Fruit fly (Drosophila melanogaster) whole organism, wandering third instar larva: ENCODE results near the gene CG12010.

Experiments
- Abd-B ChIP-seq: fragments of >200 bp; optimal IDR thresholded peaks from 2 replicates; lab custom pipeline; 2017; ENCODE audit warnings: missing biosample characterization, missing genetic modification characterization
- CG32264 ChIP-seq: fragments of 200-800 bp; sonication (Bioruptor generic); optimal IDR thresholded peaks from 2 replicates; lab custom pipeline; 2016; ENCODE audit warnings: missing biosample characterization, missing genetic modification characterization
- CG9705 ChIP-seq: fragments of 200-800 bp; sonication (Bioruptor generic); optimal IDR thresholded peaks from 2 replicates; lab custom pipeline; 2018; ENCODE audit warnings: missing biosample characterization, mild to moderate bottlenecking, missing genetic modification characterization
- CrebA ChIP-seq: fragments of 200-800 bp; sonication (Bioruptor generic); optimal IDR thresholded peaks from 2 replicates; lab custom pipeline; 2016; ENCODE audit warnings: missing biosample characterization, mild to moderate bottlenecking, missing genetic modification characterization, borderline replicate concordance
- Dfd ChIP-seq: fragments of >200 bp; optimal IDR thresholded peaks from 2 replicates; lab custom pipeline; 2017; ENCODE audit warnings: missing biosample characterization, missing genetic modification characterization
- Dif ChIP-seq: fragments of 200-275, 200-300 bp; sonication (Bioruptor generic); optimal IDR thresholded peaks from 2 replicates; lab custom pipeline; 2018; ENCODE audit warnings: missing biosample characterization, missing genetic modification characterization; ENCODE audit not compliant: partially characterized antibody
- GATAd ChIP-seq: sonication (Bioruptor generic); optimal IDR thresholded peaks from 2 replicates; lab custom pipeline; 2016; ENCODE audit warnings: missing biosample characterization, missing genetic modification characterization
- HLH106 ChIP-seq: fragments of 200-800 bp; optimal IDR thresholded peaks from 3 replicates; lab custom pipeline; 2019; ENCODE audit warnings: missing biosample characterization, mild to moderate bottlenecking, missing genetic modification characterization, moderate library complexity
- Hnf4 ChIP-seq: fragments of 200-800 bp; sonication (Bioruptor generic); optimal IDR thresholded peaks from 2 replicates; lab custom pipeline; 2016; ENCODE audit warnings: missing biosample characterization, mild to moderate bottlenecking, missing genetic modification characterization
- Hr78 ChIP-seq: fragments of >200 bp; optimal IDR thresholded peaks from 2 replicates; lab custom pipeline; 2017; ENCODE audit warnings: missing biosample characterization, missing genetic modification characterization
- Hr83 ChIP-seq: fragments of 200-300 bp; sonication (Bioruptor generic); optimal IDR thresholded peaks from 2 replicates; lab custom pipeline; 2016; ENCODE audit warnings: missing biosample characterization, mild to moderate bottlenecking, missing genetic modification characterization, moderate library complexity; ENCODE audit not compliant: poor library complexity, severe bottlenecking
- Jra ChIP-seq: sonication (Bioruptor generic); optimal IDR thresholded peaks from 2 replicates; lab custom pipeline; 2016; ENCODE audit warnings: missing biosample characterization, missing genetic modification characterization
- Mio ChIP-seq: sonication (Bioruptor generic); optimal IDR thresholded peaks from 2 replicates; lab custom pipeline; 2016; ENCODE audit warnings: missing biosample characterization, missing genetic modification characterization
- Myc ChIP-seq: fragments of >200 bp; optimal IDR thresholded peaks from 2 replicates; lab custom pipeline; 2017
- N ChIP-seq: fragments of >200 bp; optimal IDR thresholded peaks from 2 replicates; lab custom pipeline; 2018; ENCODE audit warnings: missing biosample characterization, missing external identifiers, missing genetic modification characterization
- OdsH ChIP-seq: fragments of 200-800 bp; sonication (Bioruptor generic); optimal IDR thresholded peaks from 2 replicates; lab custom pipeline; 2016; ENCODE audit warnings: missing biosample characterization, mild to moderate bottlenecking, missing genetic modification characterization
- Rel ChIP-seq, 2 experiments: fragments of 200-800 bp; sonication (Bioruptor generic) in 1 of 2; optimal IDR thresholded peaks; 2 replicates in 1 of 2; 3 replicates in 1 of 2; lab custom pipeline; 2016 to 2019; ENCODE audit warnings: mild to moderate bottlenecking in 2 of 2, missing biosample characterization in 2 of 2, missing genetic modification characterization in 2 of 2, moderate library complexity in 1 of 2
- Sp1 ChIP-seq: fragments of 200-800 bp; sonication (Bioruptor generic); optimal IDR thresholded peaks from 3 replicates; lab custom pipeline; 2019; ENCODE audit warnings: missing biosample characterization, mild to moderate bottlenecking, missing genetic modification characterization, moderate library complexity
- Vsx2 ChIP-seq: fragments of 200-300, 225-300 bp; sonication (Bioruptor generic); optimal IDR thresholded peaks from 2 replicates; lab custom pipeline; 2018; ENCODE audit warnings: missing biosample characterization, missing genetic modification characterization; ENCODE audit not compliant: partially characterized antibody
- br ChIP-seq: fragments of 200-800 bp; sonication (Bioruptor generic); optimal IDR thresholded peaks from 2 replicates; lab custom pipeline; 2016; ENCODE audit warnings: missing biosample characterization, missing genetic modification characterization
- brk ChIP-seq: fragments of 200-800 bp; sonication (Bioruptor generic); optimal IDR thresholded peaks from 2 replicates; lab custom pipeline; 2016; ENCODE audit warnings: missing biosample characterization, mild to moderate bottlenecking, missing genetic modification characterization
- dl ChIP-seq, 2 experiments: fragments of 175-275, 200-275 bp in 1 of 2; fragments of 200-275 bp in 1 of 2; sonication (Bioruptor generic); optimal IDR thresholded peaks; lab custom pipeline; 2018; ENCODE audit warnings: mild to moderate bottlenecking in 2 of 2, missing biosample characterization in 2 of 2, missing genetic modification characterization in 2 of 2, moderate library complexity in 2 of 2; ENCODE audit not compliant: partially characterized antibody in 2 of 2, insufficient read depth in 1 of 2
- dmrt93B ChIP-seq: fragments of 200-800 bp; sonication (Bioruptor generic); optimal IDR thresholded peaks from 2 replicates; lab custom pipeline; 2018; ENCODE audit warnings: missing biosample characterization, mild to moderate bottlenecking, missing genetic modification characterization
- dsf ChIP-seq: sonication (Bioruptor generic); optimal IDR thresholded peaks from 2 replicates; lab custom pipeline; 2016; ENCODE audit warnings: missing biosample characterization, missing genetic modification characterization, borderline replicate concordance
- ey ChIP-seq: fragments of 200-800 bp; sonication (Bioruptor generic); optimal IDR thresholded peaks from 2 replicates; lab custom pipeline; 2016; ENCODE audit warnings: missing biosample characterization, missing genetic modification characterization
- foxo ChIP-seq, 2 experiments: fragments of 200-800 bp; sonication (Bioruptor generic); optimal IDR thresholded peaks; 2 replicates in 1 of 2; 3 replicates in 1 of 2; lab custom pipeline; 2016 to 2017; ENCODE audit warnings: missing biosample characterization in 2 of 2, missing genetic modification characterization in 2 of 2
- fru ChIP-seq: fragments of 200-800 bp; sonication (Bioruptor generic); optimal IDR thresholded peaks from 3 replicates; lab custom pipeline; 2016; ENCODE audit warnings: missing biosample characterization, mild to moderate bottlenecking, missing genetic modification characterization
- h ChIP-seq: fragments of 200-800 bp; sonication (Bioruptor generic); optimal IDR thresholded peaks from 3 replicates; lab custom pipeline; 2016; ENCODE audit warnings: missing biosample characterization, mild to moderate bottlenecking, missing genetic modification characterization
- jim ChIP-seq: fragments of 175-275, 200-325 bp; sonication (Bioruptor generic); optimal IDR thresholded peaks from 2 replicates; lab custom pipeline; 2016; ENCODE audit warnings: missing biosample characterization, mild to moderate bottlenecking, missing genetic modification characterization
- lola ChIP-seq: fragments of >200 bp; optimal IDR thresholded peaks from 2 replicates; lab custom pipeline; 2017; ENCODE audit warnings: missing biosample characterization, missing genetic modification characterization
- pan ChIP-seq: fragments of >200 bp; optimal IDR thresholded peaks from 2 replicates; lab custom pipeline; 2017
- psq ChIP-seq: fragments of 200-800 bp; sonication (Bioruptor generic); optimal IDR thresholded peaks from 3 replicates; lab custom pipeline; 2017; ENCODE audit warnings: missing biosample characterization, mild to moderate bottlenecking, missing genetic modification characterization, moderate library complexity
- rgr ChIP-seq: fragments of 200-800 bp; sonication (Bioruptor generic); optimal IDR thresholded peaks from 3 replicates; lab custom pipeline; 2016; ENCODE audit warnings: missing biosample characterization, mild to moderate bottlenecking, missing genetic modification characterization
- sage ChIP-seq: fragments of 200-800 bp; sonication (Bioruptor generic); optimal IDR thresholded peaks from 2 replicates; lab custom pipeline; 2016; ENCODE audit warnings: missing biosample characterization, mild to moderate bottlenecking, missing genetic modification characterization
- sv ChIP-seq: fragments of 200-800 bp; sonication (Bioruptor generic); optimal IDR thresholded peaks from 3 replicates; lab custom pipeline; 2016; ENCODE audit warnings: missing biosample characterization, missing genetic modification characterization
- tai ChIP-seq: sonication (Bioruptor generic); optimal IDR thresholded peaks from 2 replicates; lab custom pipeline; 2016; ENCODE audit warnings: missing biosample characterization, missing genetic modification characterization
- usp ChIP-seq: fragments of >200 bp; optimal IDR thresholded peaks from 2 replicates; lab custom pipeline; 2017; ENCODE audit warnings: missing biosample characterization, missing genetic modification characterization
- woc ChIP-seq: sonication (Bioruptor generic); optimal IDR thresholded peaks from 2 replicates; lab custom pipeline; 2016; ENCODE audit warnings: missing biosample characterization, mild to moderate bottlenecking, missing genetic modification characterization

The CG12010 gene

dm6 chr3L:3342307-3342940 is 31.7 kb upstream of the CG12010 start (continued):
- TF ChIP-seq dsf (GFP tag; lab: Kevin White, UChicago) (no peak), brk (GFP tag; lab: Kevin White, UChicago) (peak; percentile 3), GATAd (GFP tag; lab: Kevin White, UChicago) (no peak), Rel (GFP tag; optimal IDR thresholded peaks at IDR 0.05; lab: Kevin White, UChicago) (no peak), Rel (tag; optimal IDR thresholded peaks at IDR 0.05; lab: Kevin White, UChicago) (peak; percentile 13), CrebA (GFP tag; lab: Kevin White, UChicago) (no peak), Hr83 (GFP tag; lab: Kevin White, UChicago) (no peak), rgr (GFP tag; lab: Kevin White, UChicago) (peak; percentile 76), Vsx2 (GFP tag; lab: Kevin White, UChicago) (no peak)

dm6 chr3L:3343260-3343659 is 30.8 kb upstream of the CG12010 start:
- peak; percentile 19 for TF ChIP-seq dsf (GFP tag; lab: Kevin White, UChicago)
- no peak for TF ChIP-seq lola (GFP tag; lab: Kevin White, UChicago)
- TF ChIP-seq Dfd, result no peak
- peak; percentile 60 for TF ChIP-seq CG9705
- no peak for TF ChIP-seq Rel (GFP tag; optimal IDR thresholded peaks at IDR 0.05; lab: Kevin White, UChicago)
- peak; percentile 6 for TF ChIP-seq Rel (tag; optimal IDR thresholded peaks at IDR 0.05; lab: Kevin White, UChicago)
- peak; percentile 78 for TF ChIP-seq Hnf4 (GFP tag; lab: Kevin White, UChicago)
- no peak for TF ChIP-seq Dif (GFP tag; lab: Kevin White, UChicago)
- peak; percentile 77 for TF ChIP-seq rgr (GFP tag; lab: Kevin White, UChicago)
- no peak for TF ChIP-seq jim
- TF ChIP-seq Sp1 (GFP tag; lab: Kevin White, UChicago), result peak; percentile 90
- peak; percentile 78 for TF ChIP-seq HLH106 (tag; lab: Kevin White, UChicago)
- TF ChIP-seq CG32264 (GFP tag; lab: Kevin White, UChicago), result peak; percentile 23
- peak; percentile 52 for TF ChIP-seq tai (GFP tag; lab: Kevin White, UChicago)
- TF ChIP-seq brk (GFP tag; lab: Kevin White, UChicago), result peak; percentile 76
- TF ChIP-seq foxo (GFP tag; optimal IDR thresholded peaks at IDR 0.05; lab: Kevin White, UChicago), result peak in 1 of 2 experiments; percentile 85
- TF ChIP-seq OdsH, result peak; percentile 85
- no peak for TF ChIP-seq Hr78
- TF ChIP-seq Jra (GFP tag; lab: Kevin White, UChicago), result peak; percentile 38
- TF ChIP-seq sage (GFP tag; lab: Kevin White, UChicago), result peak; percentile 11
- no peak for TF ChIP-seq pan (lab: Kevin White, UChicago)
- peak; percentile 60 for TF ChIP-seq woc (GFP tag; lab: Kevin White, UChicago)
- TF ChIP-seq Myc, result no peak
- peak; percentile 59 for TF ChIP-seq dmrt93B (GFP tag; lab: Kevin White, UChicago)
- TF ChIP-seq N (GFP tag; lab: Kevin White, UChicago), result no peak
- TF ChIP-seq dl (GFP tag; optimal IDR thresholded peaks at IDR 0.05; lab: Kevin White, UChicago; ENCODE audit: insufficient read depth in 1 of 2, partially characterized antibody in 2 of 2), result no peak
- peak; percentile 85 for TF ChIP-seq h (GFP tag; lab: Kevin White, UChicago)
- TF ChIP-seq psq (GFP tag; lab: Kevin White, UChicago), result peak; percentile 85
- TF ChIP-seq fru, result peak; percentile 88
- no peak for TF ChIP-seq CrebA (GFP tag; lab: Kevin White, UChicago)
- no peak for TF ChIP-seq Mio (GFP tag; lab: Kevin White, UChicago)
- TF ChIP-seq ey, result peak; percentile 79
- TF ChIP-seq sv, result peak; percentile 16
- TF ChIP-seq Hr83 (GFP tag; lab: Kevin White, UChicago), result no peak
- TF ChIP-seq br, result peak; percentile 72
- TF ChIP-seq, all 38 proteins: peak for 22

- TF ChIP-seq foxo (GFP tag; optimal IDR thresholded peaks at IDR 0.05; lab: Kevin White, UChicago) (peak in 1 of 2 experiments; percentile 1), Abd-B (GFP tag; lab: Kevin White, UChicago) (no peak), br (no peak), Sp1 (GFP tag; lab: Kevin White, UChicago) (no peak), woc (GFP tag; lab: Kevin White, UChicago) (no peak), HLH106 (tag; lab: Kevin White, UChicago) (no peak), brk (GFP tag; lab: Kevin White, UChicago) (peak; percentile 15), Jra (GFP tag; lab: Kevin White, UChicago) (no peak), GATAd (GFP tag; lab: Kevin White, UChicago) (no peak), usp (no peak), sv (no peak), fru (peak; percentile 5)
Observed at dm6 chr3L:3344528-3344927, 29.6 kb upstream of the CG12010 start.
